Worm (Caenorhabditis elegans) whole organism, L2 larva: Measurements from ENCODE around the gene srd-56.
A peak's percentile ranks its signal among the peaks of the same experiment; 100 is the strongest.

Experiments used
- C34F6.9 ChIP-seq: fragments of 150-350 bp; optimal IDR thresholded peaks from 2 replicates; lab custom pipeline; 2014; ENCODE audit warnings: missing biosample characterization, missing genetic modification characterization
- F13H6.1 ChIP-seq: sonication (generic microtip); optimal IDR thresholded peaks from 2 replicates; lab custom pipeline; 2016; ENCODE audit warnings: missing genetic modification characterization, missing compliant biosample characterization
- Y55F3AM.14 ChIP-seq: fragments of 200-800 bp; sonication (Bioruptor generic); optimal IDR thresholded peaks from 2 replicates; lab custom pipeline; 2018; ENCODE audit warnings: mild to moderate bottlenecking, missing genetic modification characterization, missing compliant biosample characterization
- ZK546.5 ChIP-seq: sonication (generic microtip); optimal IDR thresholded peaks from 2 replicates; lab custom pipeline; 2017; ENCODE audit warnings: missing biosample characterization, missing genetic modification characterization
- blmp-1 ChIP-seq: sonication (generic microtip); optimal IDR thresholded peaks from 2 replicates; lab custom pipeline; 2017; ENCODE audit warnings: missing genetic modification characterization, mild to moderate bottlenecking, missing compliant biosample characterization, antibody characterized with exemption, moderate library complexity; ENCODE audit not compliant: insufficient read depth
- ceh-82 ChIP-seq: fragments of 150-350 bp; optimal IDR thresholded peaks from 2 replicates; lab custom pipeline; 2014; ENCODE audit warnings: missing biosample characterization, missing genetic modification characterization
- crh-2 ChIP-seq: sonication (generic microtip); optimal IDR thresholded peaks from 2 replicates; lab custom pipeline; 2017; ENCODE audit warnings: missing biosample characterization, missing genetic modification characterization
- egl-27 ChIP-seq: sonication (generic microtip); optimal IDR thresholded peaks from 3 replicates; lab custom pipeline; 2017; ENCODE audit warnings: missing biosample characterization, missing genetic modification reagents, missing genetic modification characterization
- elt-1 ChIP-seq: fragments of 150-350 bp; optimal IDR thresholded peaks from 2 replicates; lab custom pipeline; 2014; ENCODE audit warnings: missing biosample characterization, missing genetic modification characterization
- elt-3 ChIP-seq: sonication (generic microtip); optimal IDR thresholded peaks from 2 replicates; lab custom pipeline; 2017; ENCODE audit warnings: missing biosample characterization, missing genetic modification characterization
- fos-1 ChIP-seq: fragments of 150-350 bp; optimal IDR thresholded peaks from 2 replicates; lab custom pipeline; 2014; ENCODE audit warnings: missing biosample characterization, missing genetic modification characterization
- gmeb-1 ChIP-seq: fragments of 150-350 bp; optimal IDR thresholded peaks from 2 replicates; lab custom pipeline; 2014; ENCODE audit warnings: missing biosample characterization, missing genetic modification characterization
- lin-11 ChIP-seq: fragments of 150-350 bp; sonication (generic microtip); optimal IDR thresholded peaks from 2 replicates; lab custom pipeline; 2014; ENCODE audit warnings: missing biosample characterization, missing genetic modification characterization, inconsistent platforms, mixed read lengths
- lsy-2 ChIP-seq, 2 experiments: fragments of 150-350 bp in 1 of 2; sonication (generic microtip) in 1 of 2; optimal IDR thresholded peaks; 2 replicates each; lab custom pipeline; 2014 to 2017; ENCODE audit warnings: missing biosample characterization in 2 of 2, missing genetic modification characterization in 2 of 2
- mab-5 ChIP-seq: fragments of 150-350 bp; optimal IDR thresholded peaks from 2 replicates; lab custom pipeline; 2014; ENCODE audit warnings: missing biosample characterization, missing genetic modification characterization
- mbf-1 ChIP-seq: sonication (generic microtip); optimal IDR thresholded peaks from 2 replicates; lab custom pipeline; 2017; ENCODE audit warnings: missing biosample characterization, missing genetic modification characterization
- mdl-1 ChIP-seq, 2 experiments: fragments of 150-350 bp in 1 of 2; sonication (generic microtip) in 1 of 2; optimal IDR thresholded peaks; 2 replicates each; lab custom pipeline; 2017; ENCODE audit warnings: missing biosample characterization in 2 of 2, missing genetic modification characterization in 2 of 2
- nhr-10 ChIP-seq: sonication (generic microtip); optimal IDR thresholded peaks from 2 replicates; lab custom pipeline; 2017; ENCODE audit warnings: missing biosample characterization, missing genetic modification characterization
- nhr-11 ChIP-seq: fragments of 150-350 bp; optimal IDR thresholded peaks from 2 replicates; lab custom pipeline; 2014; ENCODE audit warnings: missing biosample characterization, missing genetic modification characterization
- nhr-12 ChIP-seq: fragments of 150-350 bp; optimal IDR thresholded peaks from 2 replicates; lab custom pipeline; 2014; ENCODE audit warnings: missing biosample characterization, missing genetic modification characterization
- nhr-129 ChIP-seq: fragments of 150-350 bp; optimal IDR thresholded peaks from 2 replicates; lab custom pipeline; 2014; ENCODE audit warnings: missing biosample characterization, missing genetic modification characterization
- nhr-23 ChIP-seq: fragments of 150-350 bp; optimal IDR thresholded peaks from 2 replicates; lab custom pipeline; 2014; ENCODE audit warnings: missing biosample characterization, missing genetic modification reagents, missing genetic modification characterization
- peb-1 ChIP-seq: fragments of 150-350 bp; optimal IDR thresholded peaks from 2 replicates; lab custom pipeline; 2014; ENCODE audit warnings: missing biosample characterization, missing genetic modification characterization
- sem-4 ChIP-seq: fragments of 150-350 bp; optimal IDR thresholded peaks from 2 replicates; lab custom pipeline; 2014; ENCODE audit warnings: missing biosample characterization, missing genetic modification reagents, missing genetic modification characterization
- sma-9 ChIP-seq, 2 experiments: fragments of 150-350 bp in 1 of 2; sonication (generic microtip) in 1 of 2; optimal IDR thresholded peaks; 2 replicates each; lab custom pipeline; 2014 to 2016; ENCODE audit warnings: missing genetic modification characterization in 2 of 2, mild to moderate bottlenecking in 1 of 2, missing biosample characterization in 1 of 2, missing compliant biosample characterization in 1 of 2, missing genetic modification reagents in 1 of 2, moderate library complexity in 1 of 2
- unc-39 ChIP-seq: fragments of 150-350 bp; optimal IDR thresholded peaks from 2 replicates; lab custom pipeline; 2014; ENCODE audit warnings: missing biosample characterization, missing genetic modification characterization
- unc-55 ChIP-seq: fragments of 150-350 bp; sonication (generic microtip); optimal IDR thresholded peaks from 3 replicates; lab custom pipeline; 2014; ENCODE audit warnings: missing biosample characterization, missing genetic modification reagents, missing genetic modification characterization
- ztf-1 ChIP-seq: fragments of 200-800 bp; sonication (Bioruptor generic); conservative IDR thresholded peaks from 2 replicates; pipeline ENCODE4 v1.3.6; 2022; ENCODE audit warnings: missing genetic modification characterization, missing compliant biosample characterization
- ztf-4 ChIP-seq: fragments of 150-350 bp; optimal IDR thresholded peaks from 2 replicates; lab custom pipeline; 2014; ENCODE audit warnings: missing biosample characterization, missing genetic modification characterization

The srd-56 gene

DNA sequence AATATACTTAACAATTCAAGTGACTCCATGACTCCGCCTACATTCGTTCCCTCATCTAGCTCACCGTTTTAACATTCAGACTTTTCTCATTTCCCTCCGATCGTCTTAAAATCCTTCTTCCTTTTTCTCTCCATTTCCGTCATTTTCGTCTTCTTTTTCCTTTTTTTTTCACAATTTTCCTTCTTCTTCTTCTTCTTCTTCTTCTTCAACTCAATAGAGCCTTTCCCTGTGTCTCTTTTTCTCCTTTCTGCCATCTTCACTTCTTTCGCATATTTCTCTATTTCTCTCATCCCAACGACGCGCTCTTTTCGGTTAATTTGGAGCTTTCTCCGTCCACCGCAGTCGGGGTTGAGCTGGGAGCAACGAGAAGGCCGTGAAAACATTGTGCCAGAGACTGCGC, 20.4 kb downstream of the srd-56 start:
- TF ChIP-seq lin-11 = peak; percentile 31
- TF ChIP-seq sem-4 = no peak
- no peak for TF ChIP-seq mab-5 (tag; lab: Kevin White, UChicago)
- TF ChIP-seq ZK546.5 = no peak
- peak; percentile 31 for TF ChIP-seq crh-2 (tag; lab: Kevin White, UChicago)
- no peak for TF ChIP-seq ztf-4
- TF ChIP-seq C34F6.9 (tag; lab: Kevin White, UChicago) = peak; percentile 64
- no peak for TF ChIP-seq sma-9 (GFP tag; optimal IDR thresholded peaks at IDR 0.05; lab: Kevin White, UChicago)
- no peak for TF ChIP-seq sma-9 (tag; optimal IDR thresholded peaks at IDR 0.05; lab: Kevin White, UChicago)
- no peak for TF ChIP-seq fos-1 (tag; lab: Kevin White, UChicago)
- TF ChIP-seq lsy-2 (tag; optimal IDR thresholded peaks at IDR 0.05; lab: Kevin White, UChicago) = peak in 1 of 2 experiments; percentile 40
- no peak for TF ChIP-seq mdl-1 (tag; optimal IDR thresholded peaks at IDR 0.05; lab: Kevin White, UChicago)
- TF ChIP-seq nhr-11 (tag; lab: Kevin White, UChicago) = no peak
- TF ChIP-seq unc-55 = peak; percentile 50
- TF ChIP-seq mbf-1 (tag; lab: Kevin White, UChicago) = no peak
- TF ChIP-seq ceh-82 (tag; lab: Kevin White, UChicago) = no peak
- TF ChIP-seq ztf-1 (GFP tag; lab: Robert Waterston, UW) = no peak
- TF ChIP-seq nhr-12 (tag; lab: Kevin White, UChicago) = no peak
- TF ChIP-seq Y55F3AM.14 (GFP tag; lab: Kevin White, UChicago) = no peak
- TF ChIP-seq F13H6.1 (tag; lab: Kevin White, UChicago) = peak; percentile 18
- peak; percentile 12 for TF ChIP-seq nhr-129 (tag; lab: Kevin White, UChicago)

DNA sequence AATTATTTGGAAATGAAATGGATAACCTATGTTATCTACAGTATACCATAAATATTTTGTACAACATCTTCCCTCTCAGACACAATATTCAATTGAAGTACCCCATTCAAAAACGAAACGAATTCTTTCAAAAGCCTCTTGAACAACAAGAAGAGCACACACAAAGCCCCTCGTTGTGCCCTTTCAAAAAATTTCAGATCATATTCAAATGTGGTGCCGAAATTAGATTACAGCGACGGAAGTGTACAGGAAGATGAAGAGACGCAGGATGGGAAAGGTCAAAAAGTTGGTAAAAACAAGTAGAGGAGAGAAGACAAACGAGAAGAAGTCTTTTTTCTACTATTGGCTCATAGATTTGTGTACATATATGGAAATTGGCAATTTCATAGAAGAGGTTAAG, 26.9 kb downstream of the srd-56 start:
- TF ChIP-seq ceh-82 (tag; lab: Kevin White, UChicago) (no peak), C34F6.9 (tag; lab: Kevin White, UChicago) (peak; percentile 0)

DNA sequence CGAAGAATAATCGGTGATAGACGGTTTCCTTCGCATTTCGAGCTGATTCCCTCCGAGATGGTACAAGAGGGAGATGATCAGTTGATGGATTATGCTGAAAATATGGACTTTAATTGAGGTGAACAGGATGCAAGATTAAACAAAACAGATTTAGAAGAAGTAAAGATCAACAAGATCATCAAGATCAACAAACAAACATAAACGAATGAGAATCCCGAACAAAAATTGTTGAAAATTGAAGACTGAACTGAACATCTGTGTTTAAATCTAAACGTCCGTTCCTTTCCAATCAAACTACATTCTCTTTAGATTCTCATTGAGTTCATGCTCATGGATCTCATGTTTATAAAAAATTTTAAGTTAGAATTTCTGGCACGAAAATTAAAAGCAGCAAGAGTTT, 28.2 kb downstream of the srd-56 start, which contains the start of gene glc-4:
Gene glc-4 (minus strand): TSS at position 101 of the 400 bp plus-strand sequence.
- TF ChIP-seq ZK546.5 = no peak
- no peak for TF ChIP-seq lsy-2 (tag; optimal IDR thresholded peaks at IDR 0.05; lab: Kevin White, UChicago)
- no peak for TF ChIP-seq lin-11
- no peak for TF ChIP-seq elt-1 (tag; lab: Kevin White, UChicago)
- TF ChIP-seq ceh-82 (tag; lab: Kevin White, UChicago) = no peak
- no peak for TF ChIP-seq peb-1 (tag; lab: Kevin White, UChicago)
- TF ChIP-seq nhr-11 (tag; lab: Kevin White, UChicago) = no peak
- no peak for TF ChIP-seq blmp-1 (tag; lab: Kevin White, UChicago)
- TF ChIP-seq, all 48 proteins: peak for 0

DNA sequence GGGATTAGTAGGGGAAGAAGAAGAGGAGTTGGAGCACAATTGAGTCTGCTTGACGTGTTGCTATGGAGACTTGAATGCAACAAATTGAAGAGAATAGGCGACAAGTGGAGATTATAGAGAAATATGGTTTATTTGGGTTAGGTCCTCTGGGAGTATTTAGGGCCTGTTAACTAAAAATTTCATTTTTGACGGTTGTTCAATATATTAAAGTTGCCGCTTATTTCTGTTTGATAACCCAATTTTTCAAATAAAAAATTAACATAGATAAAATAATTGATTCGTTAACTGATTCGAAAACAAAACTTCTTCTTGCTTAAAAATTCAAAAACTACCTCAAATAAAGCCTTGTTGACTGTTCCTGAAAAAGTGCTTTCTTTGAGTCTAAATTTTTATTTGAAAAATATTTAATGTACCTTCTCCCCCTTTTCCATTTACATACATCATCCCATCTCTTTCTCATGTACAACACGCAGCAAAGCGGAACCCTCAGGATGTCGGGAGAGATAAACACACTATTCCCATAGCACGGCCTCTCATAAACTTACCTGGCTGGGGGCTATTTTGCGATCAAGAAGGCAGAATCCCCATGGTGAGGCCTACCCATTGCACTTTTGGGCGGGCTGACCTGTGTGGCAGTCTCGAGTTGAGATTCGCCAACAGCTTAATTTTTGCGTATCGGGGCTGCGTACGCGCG, 31.6 kb downstream of the srd-56 start, which contains the start of gene dyf-13:
Gene dyf-13 (minus strand): TSS at position 51 of the 694 bp plus-strand sequence.
- TF ChIP-seq unc-55 (no peak), nhr-10 (tag; lab: Kevin White, UChicago) (no peak), mab-5 (tag; lab: Kevin White, UChicago) (no peak), elt-3 (no peak), fos-1 (tag; lab: Kevin White, UChicago) (no peak), gmeb-1 (tag; lab: Kevin White, UChicago) (no peak), egl-27 (tag; lab: Kevin White, UChicago) (no peak), nhr-129 (tag; lab: Kevin White, UChicago) (no peak), nhr-23 (no peak)

DNA sequence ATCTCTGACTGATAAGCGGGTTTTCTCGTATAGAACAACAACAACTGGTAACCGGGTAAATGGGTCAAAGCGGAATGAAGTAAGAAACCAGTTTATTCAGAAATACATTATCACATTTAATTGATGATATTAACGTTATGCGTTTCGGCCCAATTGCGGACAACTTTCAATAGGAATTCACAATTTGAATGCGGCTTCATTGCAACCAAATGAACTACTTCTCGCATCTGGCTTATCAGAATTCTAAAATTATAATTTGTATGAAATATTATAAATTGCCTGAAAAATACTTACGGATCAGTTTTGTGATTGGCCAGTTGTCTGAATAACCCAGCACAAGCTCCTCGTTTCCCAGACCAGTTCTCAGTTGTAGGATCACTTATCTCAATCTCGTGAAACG, 34.3 kb downstream of the srd-56 start, which contains the start of gene col-36:
Gene col-36 (minus strand): TSS at position 101 of the 400 bp plus-strand sequence.
- TF ChIP-seq elt-1 (tag; lab: Kevin White, UChicago) (no peak), ceh-82 (tag; lab: Kevin White, UChicago) (no peak), nhr-23 (no peak), unc-39 (tag; lab: Kevin White, UChicago) (no peak), nhr-129 (tag; lab: Kevin White, UChicago) (no peak)

DNA sequence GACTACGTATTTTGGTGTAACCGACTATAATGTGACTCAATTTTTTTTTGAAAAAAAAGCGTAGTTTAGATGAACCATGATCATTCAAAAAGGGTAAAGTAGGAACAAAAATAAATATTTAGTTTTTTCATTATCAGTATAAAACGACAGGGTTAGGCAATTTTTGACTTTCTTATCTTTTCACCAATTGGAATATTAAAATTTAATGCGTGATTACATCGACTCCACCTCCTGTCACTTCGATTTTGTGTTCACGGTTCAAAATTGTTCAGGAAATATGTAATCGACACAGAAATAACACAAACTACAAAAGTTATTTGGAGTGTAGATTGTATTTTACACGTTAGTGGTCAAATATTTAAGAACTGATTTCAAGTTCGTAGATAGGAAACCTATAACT, 36.2 kb downstream of the srd-56 start:
- TF ChIP-seq sma-9 (GFP tag; optimal IDR thresholded peaks at IDR 0.05; lab: Kevin White, UChicago) (peak; percentile 46), sma-9 (tag; optimal IDR thresholded peaks at IDR 0.05; lab: Kevin White, UChicago) (no peak), crh-2 (tag; lab: Kevin White, UChicago) (peak; percentile 21), peb-1 (tag; lab: Kevin White, UChicago) (no peak), F13H6.1 (tag; lab: Kevin White, UChicago) (no peak), fos-1 (tag; lab: Kevin White, UChicago) (peak; percentile 81), nhr-10 (tag; lab: Kevin White, UChicago) (no peak)
- TF ChIP-seq, all 48 proteins: peak for 3
